Worm (Caenorhabditis elegans) whole organism, mixed stage, embryonic: Measurements from ENCODE around the gene cyp-14A5.

ENCODE experiments used
- M03D4.4 ChIP-seq: sonication (generic microtip); optimal IDR thresholded peaks from 2 replicates; lab custom pipeline; 2017; ENCODE audit warnings: mild to moderate bottlenecking, missing genetic modification characterization, missing compliant biosample characterization
- blmp-1 ChIP-seq: fragments of 150-350 bp; optimal IDR thresholded peaks from 2 replicates; lab custom pipeline; 2014; ENCODE audit warnings: missing biosample characterization, missing genetic modification characterization
- ceh-83 ChIP-seq: fragments of 200-800 bp; sonication (Bioruptor generic); optimal IDR thresholded peaks from 2 replicates; lab custom pipeline; 2018; ENCODE audit warnings: mild to moderate bottlenecking, missing genetic modification characterization, missing compliant biosample characterization
- ces-1 ChIP-seq: fragments of 150-350 bp; optimal IDR thresholded peaks from 2 replicates; lab custom pipeline; 2014; ENCODE audit warnings: missing biosample characterization, missing genetic modification reagents, missing genetic modification characterization
- drap-1 ChIP-seq: fragments of 200-800 bp; sonication (Bioruptor generic); optimal IDR thresholded peaks from 3 replicates; lab custom pipeline; 2018; ENCODE audit warnings: mild to moderate bottlenecking, missing genetic modification characterization, missing compliant biosample characterization
- elt-1 ChIP-seq: sonication (generic microtip); optimal IDR thresholded peaks from 2 replicates; lab custom pipeline; 2017; ENCODE audit warnings: missing genetic modification characterization, mild to moderate bottlenecking, missing compliant biosample characterization, antibody characterized with exemption, moderate library complexity, borderline replicate concordance; ENCODE audit not compliant: insufficient read depth
- elt-3 ChIP-seq: fragments of 150-350 bp; optimal IDR thresholded peaks from 2 replicates; lab custom pipeline; 2014; ENCODE audit warnings: missing biosample characterization, missing genetic modification characterization
- ham-2 ChIP-seq: fragments of 200-800 bp; sonication (Bioruptor generic); optimal IDR thresholded peaks from 2 replicates; lab custom pipeline; 2018; ENCODE audit warnings: mild to moderate bottlenecking, missing genetic modification characterization, missing compliant biosample characterization
- hlh-1 ChIP-seq: fragments of 150-350 bp; optimal IDR thresholded peaks from 2 replicates; lab custom pipeline; 2014; ENCODE audit warnings: missing biosample characterization, missing genetic modification reagents, missing genetic modification characterization
- lin-13 ChIP-seq: fragments of 150-350 bp; optimal IDR thresholded peaks from 2 replicates; lab custom pipeline; 2014; ENCODE audit warnings: missing biosample characterization, missing genetic modification characterization
- lin-32 ChIP-seq: fragments of 200-800 bp; sonication (Bioruptor generic); optimal IDR thresholded peaks from 2 replicates; lab custom pipeline; 2018; ENCODE audit warnings: mild to moderate bottlenecking, missing genetic modification characterization, missing compliant biosample characterization
- lsy-2 ChIP-seq: fragments of 150-350 bp; optimal IDR thresholded peaks from 2 replicates; lab custom pipeline; 2014; ENCODE audit warnings: missing biosample characterization, missing genetic modification characterization
- mab-5 ChIP-seq: fragments of 150-350 bp; optimal IDR thresholded peaks from 2 replicates; lab custom pipeline; 2014; ENCODE audit warnings: missing biosample characterization, missing genetic modification characterization
- mls-2 ChIP-seq: sonication (generic microtip); optimal IDR thresholded peaks from 2 replicates; lab custom pipeline; 2016; ENCODE audit warnings: mild to moderate bottlenecking, missing genetic modification characterization, moderate library complexity, missing compliant biosample characterization
- nhr-12 ChIP-seq: fragments of 150-350 bp; optimal IDR thresholded peaks from 2 replicates; lab custom pipeline; 2014; ENCODE audit warnings: missing biosample characterization, missing genetic modification characterization
- nhr-2 ChIP-seq: fragments of 150-350 bp; optimal IDR thresholded peaks from 2 replicates; lab custom pipeline; 2014; ENCODE audit warnings: missing biosample characterization, missing genetic modification characterization
- nhr-28 ChIP-seq: fragments of 150-350 bp; optimal IDR thresholded peaks from 2 replicates; lab custom pipeline; 2014; ENCODE audit warnings: missing biosample characterization, missing genetic modification characterization
- pha-4 ChIP-seq: fragments of 150-350 bp; optimal IDR thresholded peaks from 2 replicates; lab custom pipeline; 2018; ENCODE audit warnings: missing biosample characterization, missing genetic modification reagents, missing genetic modification characterization
- sem-2 ChIP-seq: fragments of 200-800 bp; sonication (Bioruptor generic); optimal IDR thresholded peaks from 2 replicates; lab custom pipeline; 2018; ENCODE audit warnings: mild to moderate bottlenecking, missing genetic modification characterization, missing compliant biosample characterization
- sptf-1 ChIP-seq: sonication (generic microtip); optimal IDR thresholded peaks from 2 replicates; lab custom pipeline; 2017; ENCODE audit warnings: mild to moderate bottlenecking, missing genetic modification characterization, moderate library complexity, missing compliant biosample characterization
- tbx-8 ChIP-seq: fragments of 200-800 bp; sonication (Bioruptor generic); optimal IDR thresholded peaks from 2 replicates; lab custom pipeline; 2018; ENCODE audit warnings: mild to moderate bottlenecking, missing genetic modification characterization, moderate library complexity, missing compliant biosample characterization
- unc-39 ChIP-seq: fragments of 150-350 bp; optimal IDR thresholded peaks from 2 replicates; lab custom pipeline; 2014; ENCODE audit warnings: missing biosample characterization, missing genetic modification characterization
- unc-62 ChIP-seq: fragments of 150-350 bp; optimal IDR thresholded peaks from 2 replicates; lab custom pipeline; 2014; ENCODE audit warnings: missing biosample characterization, missing genetic modification reagents, missing genetic modification characterization
- zip-8 ChIP-seq: fragments of 150-350 bp; optimal IDR thresholded peaks from 2 replicates; lab custom pipeline; 2014; ENCODE audit warnings: missing biosample characterization, missing genetic modification characterization
- ztf-11 ChIP-seq: fragments of 150-350 bp; optimal IDR thresholded peaks from 2 replicates; lab custom pipeline; 2014; ENCODE audit warnings: missing biosample characterization, missing genetic modification characterization

cyp-14A5 gene

DNA sequence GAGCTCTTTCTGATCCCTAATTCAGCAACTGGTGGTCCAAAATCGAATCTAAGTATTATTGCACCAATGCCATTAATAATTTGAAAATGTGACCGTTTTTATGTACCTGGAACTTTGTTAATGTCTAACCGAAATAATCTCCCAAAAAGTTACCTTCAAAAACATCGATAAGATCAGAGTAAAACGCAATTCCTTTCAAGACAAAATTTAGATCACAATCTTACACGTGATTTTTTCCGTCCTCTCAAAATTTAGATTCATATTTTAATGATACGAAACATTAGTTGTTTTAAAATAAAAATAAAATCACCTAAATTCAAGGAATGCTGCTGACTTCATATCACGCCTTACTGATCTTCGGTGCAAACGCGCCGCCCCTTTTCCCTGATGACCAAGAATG is 3.3 kb upstream of the cyp-14A5 start:
- no peak for TF ChIP-seq ces-1 (GFP tag; lab: Kevin White, UChicago)
- no peak for TF ChIP-seq hlh-1 (tag; lab: Kevin White, UChicago)
- TF ChIP-seq drap-1 (GFP tag; lab: Kevin White, UChicago): no peak
- no peak for TF ChIP-seq mab-5 (tag; lab: Kevin White, UChicago)
- no peak for TF ChIP-seq M03D4.4

DNA sequence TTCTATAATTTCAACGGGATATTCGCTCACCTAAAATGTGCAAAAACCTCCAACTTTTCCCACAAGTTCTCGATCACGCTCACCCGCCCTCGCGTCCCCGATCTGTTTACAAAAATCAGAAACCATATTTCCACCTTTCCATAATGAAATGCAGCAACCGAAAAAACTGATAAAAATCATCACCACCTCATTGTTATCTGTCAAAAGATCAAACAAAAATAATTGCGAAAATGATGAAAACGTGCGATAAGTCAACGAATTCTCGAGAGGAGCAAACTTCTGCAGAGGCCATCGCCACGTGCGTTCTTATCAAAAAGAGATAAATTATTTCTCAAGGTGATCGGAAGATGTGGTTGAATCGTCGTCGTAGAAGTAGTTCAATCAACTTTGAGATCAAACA is 1.9 kb upstream of the cyp-14A5 start:
- no peak for TF ChIP-seq nhr-12 (tag; lab: Kevin White, UChicago)
- TF ChIP-seq ztf-11 (tag; lab: Kevin White, UChicago): no peak
- no peak for TF ChIP-seq elt-3 (tag; lab: Kevin White, UChicago)
- no peak for TF ChIP-seq blmp-1 (tag; lab: Kevin White, UChicago)
- no peak for TF ChIP-seq nhr-2 (tag; lab: Kevin White, UChicago)
- TF ChIP-seq mab-5 (tag; lab: Kevin White, UChicago): no peak
- peak; percentile 81 for TF ChIP-seq elt-1 (tag; lab: Kevin White, UChicago)
- no peak for TF ChIP-seq ham-2 (GFP tag; lab: Kevin White, UChicago)

DNA sequence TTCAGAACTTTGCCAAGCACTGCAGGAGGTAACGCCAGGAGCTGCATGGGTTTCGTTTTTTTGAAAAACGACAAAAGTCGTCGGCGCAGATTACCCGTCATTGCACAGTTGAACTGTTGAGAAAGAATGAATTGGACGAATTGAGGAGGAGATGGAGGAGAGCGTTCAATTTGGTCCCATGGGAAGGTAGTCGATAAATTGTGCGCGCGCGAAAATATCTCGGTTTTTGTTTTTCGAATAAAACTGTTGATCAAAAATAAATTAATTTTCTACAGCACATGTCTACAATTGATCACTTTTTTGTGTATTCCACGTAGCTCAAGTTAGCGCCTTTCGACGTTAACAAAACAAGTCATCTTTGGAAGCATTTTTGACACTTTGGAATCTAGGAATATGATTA is 3.2 kb downstream of the cyp-14A5 start, which contains the start of gene F08F3.6:
Gene F08F3.6 (minus strand): TSS at position 153 of the 400 bp plus-strand sequence.
- no peak for TF ChIP-seq zip-8 (tag; lab: Kevin White, UChicago)
- TF ChIP-seq lin-13: no peak
- no peak for TF ChIP-seq lsy-2 (tag; lab: Kevin White, UChicago)

DNA sequence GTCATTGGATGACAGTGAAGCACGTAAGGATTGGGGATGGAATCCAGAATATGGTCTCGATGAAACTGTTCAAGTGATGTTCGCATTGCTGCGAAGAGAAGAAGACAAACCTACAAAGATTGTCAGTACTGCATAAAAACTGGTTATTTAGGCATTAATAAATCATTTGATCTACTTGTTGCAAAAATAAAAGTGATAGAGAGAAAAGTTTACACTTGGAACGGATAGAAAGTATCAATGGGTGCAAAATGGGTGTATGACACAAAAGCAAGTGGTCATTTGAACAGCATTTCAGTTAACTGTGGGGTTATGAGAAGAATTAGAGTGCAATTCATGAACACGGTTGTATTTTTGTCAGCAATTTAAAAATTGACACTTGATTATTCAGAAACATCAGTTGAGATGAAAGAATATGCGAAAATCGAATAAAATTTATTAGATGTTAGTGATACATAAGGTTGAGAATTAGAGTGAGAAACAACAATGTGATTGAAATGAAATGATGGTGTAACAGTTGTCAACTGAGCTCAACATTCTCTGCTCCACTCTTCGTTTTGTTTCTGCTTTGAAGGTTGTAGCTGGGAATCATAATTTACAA is 10.2 kb downstream of the cyp-14A5 start, which contains the start of gene F08F3.10:
Gene F08F3.10 (plus strand): TSS at position 548 of the 598 bp plus-strand sequence.
- TF ChIP-seq hlh-1 (tag; lab: Kevin White, UChicago): peak; percentile 34
- no peak for TF ChIP-seq zip-8 (tag; lab: Kevin White, UChicago)

DNA sequence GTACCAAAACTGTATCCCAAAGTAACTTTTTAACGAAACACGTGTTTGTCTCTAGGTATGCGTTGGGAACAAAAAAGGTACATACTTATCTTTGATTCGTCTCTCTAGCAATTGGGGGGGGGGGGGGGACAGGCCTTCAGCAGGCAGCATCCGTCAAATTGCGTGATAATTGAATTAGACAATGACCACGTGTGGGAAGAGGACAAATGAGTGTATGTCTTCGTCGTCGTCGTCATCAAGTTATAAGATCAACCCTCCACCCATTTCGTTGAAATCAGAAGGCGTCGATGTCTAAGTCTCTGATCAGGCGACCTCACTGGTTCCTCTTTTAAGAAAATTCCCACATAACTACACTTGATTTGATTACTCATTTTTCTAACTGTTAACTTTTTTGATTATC is 12.4 kb downstream of the cyp-14A5 start, which contains the start of gene F08F3.4:
Gene F08F3.4 (plus strand): TSS at position 277 of the 400 bp plus-strand sequence.
- TF ChIP-seq ceh-83 (GFP tag; lab: Kevin White, UChicago) (no peak), unc-62 (GFP tag; lab: Kevin White, UChicago) (no peak), sptf-1 (tag; lab: Kevin White, UChicago) (no peak), ces-1 (GFP tag; lab: Kevin White, UChicago) (no peak), zip-8 (tag; lab: Kevin White, UChicago) (no peak), mab-5 (tag; lab: Kevin White, UChicago) (no peak)

DNA sequence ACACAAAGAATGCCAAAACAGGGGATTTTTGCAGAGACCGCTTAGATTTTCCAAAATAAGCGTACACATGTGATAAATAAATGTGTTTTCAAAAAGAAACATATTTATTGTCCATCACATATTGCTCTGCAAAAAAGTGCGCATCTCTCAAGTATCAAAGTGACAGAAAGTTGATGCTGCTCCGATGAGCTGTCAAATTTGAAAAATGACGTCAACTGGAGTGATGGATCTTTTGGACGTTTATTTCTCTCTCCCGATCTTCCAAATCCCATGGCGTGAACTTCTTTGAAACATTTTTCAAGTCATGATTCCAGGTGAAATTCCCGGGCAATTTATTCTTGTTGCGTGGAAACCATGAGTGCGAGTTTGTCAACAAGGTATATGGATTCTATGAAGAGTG is 14.2 kb downstream of the cyp-14A5 start:
- TF ChIP-seq M03D4.4 (no peak), unc-62 (GFP tag; lab: Kevin White, UChicago) (peak; percentile 88)

DNA sequence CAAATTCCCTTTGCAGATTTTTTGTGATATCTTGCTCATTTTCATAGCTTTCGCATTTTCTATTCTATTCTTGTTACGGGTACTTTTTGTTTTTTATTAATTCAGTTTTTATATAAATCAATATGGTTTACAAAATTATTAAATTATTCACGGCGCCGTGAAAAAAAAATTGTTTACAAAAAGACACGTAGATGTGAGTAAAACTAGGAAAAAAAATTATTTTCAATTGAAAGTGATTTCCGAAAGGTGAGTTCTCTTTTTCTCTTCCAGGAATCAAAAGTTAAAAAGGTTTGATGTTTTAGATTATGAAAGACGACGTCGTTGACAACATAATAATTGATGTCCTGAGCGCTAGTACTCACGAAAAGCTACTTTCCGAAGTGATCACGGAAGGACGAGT is 14.9 kb downstream of the cyp-14A5 start, which contains the start of gene C25A6.1:
Gene C25A6.1 (plus strand): TSS at position 301 of the 400 bp plus-strand sequence.
- TF ChIP-seq nhr-12 (tag; lab: Kevin White, UChicago) (no peak), elt-1 (tag; lab: Kevin White, UChicago) (no peak), ces-1 (GFP tag; lab: Kevin White, UChicago) (no peak), M03D4.4 (no peak), mls-2 (tag; lab: Kevin White, UChicago) (no peak), sptf-1 (tag; lab: Kevin White, UChicago) (no peak), lin-32 (GFP tag; lab: Kevin White, UChicago) (no peak), ceh-83 (GFP tag; lab: Kevin White, UChicago) (no peak), sem-2 (GFP tag; lab: Kevin White, UChicago) (no peak), pha-4 (tag; lab: Kevin White, UChicago) (no peak), nhr-28 (tag; lab: Kevin White, UChicago) (no peak), unc-39 (tag; lab: Kevin White, UChicago) (no peak), lin-13 (no peak), tbx-8 (no peak), ham-2 (GFP tag; lab: Kevin White, UChicago) (no peak)
